Worm (Caenorhabditis elegans) whole organism, L2 larva: ENCODE results near the gene twk-10.

Experiments
- C34F6.9 ChIP-seq: fragments of 150-350 bp; optimal IDR thresholded peaks from 2 replicates; lab custom pipeline; 2014; ENCODE audit warnings: missing biosample characterization, missing genetic modification characterization
- F13H6.1 ChIP-seq: sonication (generic microtip); optimal IDR thresholded peaks from 2 replicates; lab custom pipeline; 2016; ENCODE audit warnings: missing genetic modification characterization, missing compliant biosample characterization
- Y55F3AM.14 ChIP-seq: fragments of 200-800 bp; sonication (Bioruptor generic); optimal IDR thresholded peaks from 2 replicates; lab custom pipeline; 2018; ENCODE audit warnings: mild to moderate bottlenecking, missing genetic modification characterization, missing compliant biosample characterization
- ama-1 ChIP-seq: fragments of 150-350 bp; optimal IDR thresholded peaks from 2 replicates; lab custom pipeline; 2018; ENCODE audit warnings: inconsistent platforms
- blmp-1 ChIP-seq: sonication (generic microtip); optimal IDR thresholded peaks from 2 replicates; lab custom pipeline; 2017; ENCODE audit warnings: missing genetic modification characterization, mild to moderate bottlenecking, missing compliant biosample characterization, antibody characterized with exemption, moderate library complexity; ENCODE audit not compliant: insufficient read depth
- ceh-16 ChIP-seq: fragments of 150-350 bp; optimal IDR thresholded peaks from 2 replicates; lab custom pipeline; 2014; ENCODE audit warnings: missing biosample characterization, missing genetic modification characterization
- ceh-82 ChIP-seq: fragments of 150-350 bp; optimal IDR thresholded peaks from 2 replicates; lab custom pipeline; 2014; ENCODE audit warnings: missing biosample characterization, missing genetic modification characterization
- crh-2 ChIP-seq: sonication (generic microtip); optimal IDR thresholded peaks from 2 replicates; lab custom pipeline; 2017; ENCODE audit warnings: missing biosample characterization, missing genetic modification characterization
- egl-27 ChIP-seq: sonication (generic microtip); optimal IDR thresholded peaks from 3 replicates; lab custom pipeline; 2017; ENCODE audit warnings: missing biosample characterization, missing genetic modification reagents, missing genetic modification characterization
- elt-3 ChIP-seq: sonication (generic microtip); optimal IDR thresholded peaks from 2 replicates; lab custom pipeline; 2017; ENCODE audit warnings: missing biosample characterization, missing genetic modification characterization
- fos-1 ChIP-seq: fragments of 150-350 bp; optimal IDR thresholded peaks from 2 replicates; lab custom pipeline; 2014; ENCODE audit warnings: missing biosample characterization, missing genetic modification characterization
- gmeb-1 ChIP-seq: fragments of 150-350 bp; optimal IDR thresholded peaks from 2 replicates; lab custom pipeline; 2014; ENCODE audit warnings: missing biosample characterization, missing genetic modification characterization
- lin-11 ChIP-seq: fragments of 150-350 bp; sonication (generic microtip); optimal IDR thresholded peaks from 2 replicates; lab custom pipeline; 2014; ENCODE audit warnings: missing biosample characterization, missing genetic modification characterization, inconsistent platforms, mixed read lengths
- lin-13 ChIP-seq: fragments of 150-350 bp; optimal IDR thresholded peaks from 2 replicates; lab custom pipeline; 2014; ENCODE audit warnings: missing biosample characterization, missing genetic modification reagents, missing genetic modification characterization
- lsy-2 ChIP-seq, 2 experiments: fragments of 150-350 bp in 1 of 2; sonication (generic microtip) in 1 of 2; optimal IDR thresholded peaks; 2 replicates each; lab custom pipeline; 2014 to 2017; ENCODE audit warnings: missing biosample characterization in 2 of 2, missing genetic modification characterization in 2 of 2
- nhr-10 ChIP-seq: sonication (generic microtip); optimal IDR thresholded peaks from 2 replicates; lab custom pipeline; 2017; ENCODE audit warnings: missing biosample characterization, missing genetic modification characterization
- nhr-11 ChIP-seq: fragments of 150-350 bp; optimal IDR thresholded peaks from 2 replicates; lab custom pipeline; 2014; ENCODE audit warnings: missing biosample characterization, missing genetic modification characterization
- nhr-129 ChIP-seq: fragments of 150-350 bp; optimal IDR thresholded peaks from 2 replicates; lab custom pipeline; 2014; ENCODE audit warnings: missing biosample characterization, missing genetic modification characterization
- nhr-21 ChIP-seq: fragments of 150-350 bp; optimal IDR thresholded peaks from 2 replicates; lab custom pipeline; 2014; ENCODE audit warnings: missing biosample characterization, missing genetic modification characterization
- nhr-25 ChIP-seq: fragments of 150-350 bp; sonication (generic microtip); optimal IDR thresholded peaks from 3 replicates; lab custom pipeline; 2014; ENCODE audit warnings: missing biosample characterization, missing genetic modification characterization
- sem-4 ChIP-seq: fragments of 150-350 bp; optimal IDR thresholded peaks from 2 replicates; lab custom pipeline; 2014; ENCODE audit warnings: missing biosample characterization, missing genetic modification reagents, missing genetic modification characterization
- skn-1 ChIP-seq: sonication (generic microtip); optimal IDR thresholded peaks from 2 replicates; lab custom pipeline; 2017; ENCODE audit warnings: missing biosample characterization, missing genetic modification characterization
- sma-9 ChIP-seq, 2 experiments: fragments of 150-350 bp in 1 of 2; sonication (generic microtip) in 1 of 2; optimal IDR thresholded peaks; 2 replicates each; lab custom pipeline; 2014 to 2016; ENCODE audit warnings: missing genetic modification characterization in 2 of 2, mild to moderate bottlenecking in 1 of 2, missing biosample characterization in 1 of 2, missing compliant biosample characterization in 1 of 2, missing genetic modification reagents in 1 of 2, moderate library complexity in 1 of 2
- unc-39 ChIP-seq: fragments of 150-350 bp; optimal IDR thresholded peaks from 2 replicates; lab custom pipeline; 2014; ENCODE audit warnings: missing biosample characterization, missing genetic modification characterization
- unc-55 ChIP-seq: fragments of 150-350 bp; sonication (generic microtip); optimal IDR thresholded peaks from 3 replicates; lab custom pipeline; 2014; ENCODE audit warnings: missing biosample characterization, missing genetic modification reagents, missing genetic modification characterization
- unc-62 ChIP-seq: fragments of 150-350 bp; optimal IDR thresholded peaks from 2 replicates; lab custom pipeline; 2014; ENCODE audit warnings: missing biosample characterization, missing genetic modification reagents, missing genetic modification characterization
- ztf-11 ChIP-seq: sonication (generic microtip); optimal IDR thresholded peaks from 2 replicates; lab custom pipeline; 2017; ENCODE audit warnings: missing biosample characterization, missing genetic modification characterization
- ztf-4 ChIP-seq: fragments of 150-350 bp; optimal IDR thresholded peaks from 2 replicates; lab custom pipeline; 2014; ENCODE audit warnings: missing biosample characterization, missing genetic modification characterization

twk-10 gene

ce11 chrV:6520385-6521080 lies 31.6 kb upstream of the twk-10 start, which contains the start of the genes F46E10.2 and F46E10.18:
F46E10.2 (plus strand) TSS chrV:6520435.
F46E10.18 (plus strand) TSS chrV:6521030.
- no peak for TF ChIP-seq lin-11
- TF ChIP-seq unc-39 = no peak
- no peak for TF ChIP-seq egl-27
- no peak for TF ChIP-seq nhr-11
- TF ChIP-seq blmp-1 (tag; lab: Kevin White, UChicago) = no peak
- no peak for TF ChIP-seq fos-1 (tag; lab: Kevin White, UChicago)
- no peak for TF ChIP-seq ztf-11 (tag; lab: Kevin White, UChicago)

ce11 chrV:6522879-6523497 lies 29.2 kb upstream of the twk-10 start:
- peak; percentile 86 for TF ChIP-seq fos-1 (tag; lab: Kevin White, UChicago)
- no peak for TF ChIP-seq ztf-4 (tag; lab: Kevin White, UChicago)
- TF ChIP-seq sma-9 (GFP tag; optimal IDR thresholded peaks at IDR 0.05; lab: Kevin White, UChicago) = peak; percentile 13
- TF ChIP-seq sma-9 (tag; optimal IDR thresholded peaks at IDR 0.05; lab: Kevin White, UChicago) = no peak

ce11 chrV:6524757-6525156 lies 27.4 kb upstream of the twk-10 start, which contains the start of gene acs-1:
acs-1 (plus strand) TSS chrV:6524989.
- TF ChIP-seq fos-1 (tag; lab: Kevin White, UChicago) (peak; percentile 82), egl-27 (peak; percentile 19), sem-4 (no peak)

DNA sequence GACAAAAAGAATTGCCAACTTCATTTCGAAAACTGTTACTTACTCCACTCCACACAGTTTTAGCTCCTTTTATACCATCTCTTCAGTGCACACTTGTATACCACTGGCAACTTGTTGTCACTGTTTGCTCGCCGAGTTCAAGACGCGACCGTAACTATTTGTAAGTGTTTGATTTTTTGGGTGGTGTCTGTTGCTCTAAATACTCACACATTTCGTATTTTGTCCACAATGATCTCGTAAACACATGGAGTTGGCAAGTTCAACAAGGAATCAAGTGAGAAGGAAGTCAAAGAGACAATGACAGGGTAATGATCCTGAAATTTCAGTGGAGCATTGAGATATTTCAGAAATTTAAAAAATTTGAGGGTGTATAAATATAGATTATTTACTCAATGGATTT lies 19.1 kb upstream of the twk-10 start, which contains the start of gene hpo-26:
hpo-26 (minus strand) TSS at position 31 of the 400 bp plus-strand sequence.
- TF ChIP-seq sma-9 (GFP tag; optimal IDR thresholded peaks at IDR 0.05; lab: Kevin White, UChicago) (peak; percentile 22), sma-9 (tag; optimal IDR thresholded peaks at IDR 0.05; lab: Kevin White, UChicago) (no peak), lin-13 (GFP tag; lab: Kevin White, UChicago) (no peak), nhr-129 (peak; percentile 39), F13H6.1 (tag; lab: Kevin White, UChicago) (peak; percentile 70), elt-3 (tag; lab: Kevin White, UChicago) (no peak)

- peak; percentile 30 for TF ChIP-seq F13H6.1 (tag; lab: Kevin White, UChicago)
- no peak for TF ChIP-seq ceh-16 (tag; lab: Kevin White, UChicago)
- peak; percentile 16 for TF ChIP-seq crh-2
- peak in 1 of 2 experiments; percentile 12 for TF ChIP-seq lsy-2 (tag; optimal IDR thresholded peaks at IDR 0.05; lab: Kevin White, UChicago)
- TF ChIP-seq C34F6.9 (tag; lab: Kevin White, UChicago) = peak; percentile 30
- peak; percentile 7 for TF ChIP-seq unc-55 (GFP tag; lab: Kevin White, UChicago)
- peak; percentile 29 for TF ChIP-seq nhr-129
- TF ChIP-seq elt-3 (tag; lab: Kevin White, UChicago) = no peak
- peak; percentile 5 for TF ChIP-seq fos-1 (tag; lab: Kevin White, UChicago)
- TF ChIP-seq, all 48 proteins: peak for 7
These were observed 13.8 kb upstream of the twk-10 start for ce11 chrV:6538323-6538722.

DNA sequence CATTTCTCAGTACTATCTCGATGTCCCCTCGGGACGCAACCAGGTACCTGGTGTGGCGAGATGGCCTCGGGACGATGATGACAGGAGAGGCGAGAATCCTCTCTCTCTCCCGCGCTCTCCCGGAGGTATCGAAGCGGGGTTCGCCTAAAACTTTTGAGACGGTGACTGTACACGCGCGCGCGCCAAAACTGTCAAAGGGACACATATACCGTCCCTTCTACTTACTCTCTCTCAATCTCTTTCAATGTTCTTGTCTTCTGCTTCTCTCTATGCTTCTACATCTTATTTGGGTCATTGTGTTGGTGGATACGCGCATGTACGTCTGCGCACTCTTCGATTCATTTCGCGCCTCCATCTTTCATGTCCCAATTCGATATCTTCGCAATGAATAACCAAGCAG lies 10.3 kb upstream of the twk-10 start:
- TF ChIP-seq lin-13 (GFP tag; lab: Kevin White, UChicago) (no peak), ama-1 (lab: Kevin White, UChicago) (no peak), skn-1 (no peak), gmeb-1 (no peak), egl-27 (no peak), Y55F3AM.14 (peak; percentile 25), fos-1 (tag; lab: Kevin White, UChicago) (peak; percentile 25), lin-11 (no peak), nhr-10 (tag; lab: Kevin White, UChicago) (no peak), nhr-21 (tag; lab: Kevin White, UChicago) (peak; percentile 55), ceh-82 (tag; lab: Kevin White, UChicago) (no peak), nhr-11 (no peak), nhr-129 (peak; percentile 10), ceh-16 (tag; lab: Kevin White, UChicago) (no peak), sma-9 (GFP tag; optimal IDR thresholded peaks at IDR 0.05; lab: Kevin White, UChicago) (peak; percentile 3), sma-9 (tag; optimal IDR thresholded peaks at IDR 0.05; lab: Kevin White, UChicago) (no peak), nhr-25 (tag; lab: Kevin White, UChicago) (peak; percentile 21), unc-62 (GFP tag; lab: Kevin White, UChicago) (no peak)
